Fruit fly (Drosophila melanogaster) whole organism, embryonic: ENCODE data around the gene CG8507.
A peak's percentile ranks its signal among the peaks of the same experiment; 100 is the strongest.

ENCODE experiments used
- Adf1 ChIP-seq: fragments of 200-800 bp; sonication (Bioruptor generic); IDR thresholded peaks from 2 replicates; pipeline ENCODE4 v1.3.6; 2022; ENCODE audit warnings: missing biosample characterization, missing genetic modification characterization
- CG10321 ChIP-seq: fragments of 200-800 bp; sonication (Bioruptor generic); IDR thresholded peaks from 2 replicates; pipeline ENCODE4 v1.3.6; 2022; ENCODE audit warnings: missing biosample characterization, missing genetic modification characterization
- CG10462 ChIP-seq: fragments of 200-800 bp; sonication (Bioruptor generic); optimal IDR thresholded peaks from 2 replicates; lab custom pipeline; 2016; ENCODE audit warnings: missing biosample characterization, missing genetic modification characterization
- CG10654 ChIP-seq: fragments of 200-800 bp; sonication (Bioruptor generic); optimal IDR thresholded peaks from 2 replicates; lab custom pipeline; 2016; ENCODE audit warnings: missing biosample characterization, missing genetic modification characterization
- CG12744 ChIP-seq: fragments of 200-800 bp; sonication (Bioruptor generic); optimal IDR thresholded peaks from 2 replicates; lab custom pipeline; 2016; ENCODE audit warnings: missing biosample characterization, missing genetic modification characterization
- CG12942 ChIP-seq: fragments of 200-800 bp; sonication (Bioruptor generic); optimal IDR thresholded peaks from 3 replicates; lab custom pipeline; 2016; ENCODE audit warnings: missing biosample characterization, missing genetic modification characterization
- CG14710 ChIP-seq: fragments of 200-800 bp; sonication (Bioruptor generic); optimal IDR thresholded peaks from 3 replicates; lab custom pipeline; 2019; ENCODE audit warnings: missing biosample characterization, mild to moderate bottlenecking, missing genetic modification characterization, moderate library complexity
- CG14965 ChIP-seq: fragments of 200-800 bp; sonication (Bioruptor generic); optimal IDR thresholded peaks from 2 replicates; lab custom pipeline; 2016; ENCODE audit warnings: missing biosample characterization, missing genetic modification characterization, borderline replicate concordance
- CG15073 ChIP-seq: fragments of 200-800 bp; sonication (Bioruptor generic); optimal IDR thresholded peaks from 2 replicates; lab custom pipeline; 2016; ENCODE audit warnings: missing biosample characterization, missing genetic modification characterization
- CG1602 ChIP-seq: fragments of 200-800 bp; sonication (Bioruptor generic); optimal IDR thresholded peaks from 3 replicates; lab custom pipeline; 2016; ENCODE audit warnings: missing biosample characterization, missing genetic modification characterization
- CG17359 ChIP-seq: fragments of 200-800 bp; sonication (Bioruptor generic); optimal IDR thresholded peaks from 3 replicates; lab custom pipeline; 2018; ENCODE audit warnings: missing biosample characterization, mild to moderate bottlenecking, missing genetic modification characterization, moderate library complexity
- CG1832 ChIP-seq: fragments of 200-800 bp; sonication (Bioruptor generic); optimal IDR thresholded peaks from 2 replicates; lab custom pipeline; 2017; ENCODE audit warnings: missing biosample characterization, mild to moderate bottlenecking, missing genetic modification characterization, inconsistent platforms
- CG32532 ChIP-seq: fragments of 200-800 bp; sonication (Bioruptor generic); IDR thresholded peaks from 2 replicates; pipeline ENCODE4 v1.3.6; 2022; ENCODE audit warnings: missing biosample characterization, missing genetic modification characterization
- CG33557 ChIP-seq: fragments of 200-800 bp; sonication (Bioruptor generic); optimal IDR thresholded peaks from 2 replicates; lab custom pipeline; 2019; ENCODE audit warnings: missing biosample characterization, mild to moderate bottlenecking, missing genetic modification characterization, moderate library complexity
- CG34422 ChIP-seq: fragments of 200-800 bp; sonication (Bioruptor generic); IDR thresholded peaks from 3 replicates; pipeline ENCODE4 v1.3.6; 2022; ENCODE audit warnings: missing biosample characterization, missing genetic modification characterization
- CG4328 ChIP-seq: fragments of 200-800 bp; sonication (Bioruptor generic); optimal IDR thresholded peaks from 3 replicates; lab custom pipeline; 2017; ENCODE audit warnings: missing biosample characterization, missing genetic modification reagents, missing genetic modification characterization
- CG6272 ChIP-seq: fragments of 200-800 bp; sonication (Bioruptor generic); IDR thresholded peaks from 2 replicates; pipeline ENCODE4 v1.3.6; 2022; ENCODE audit warnings: missing biosample characterization, missing genetic modification characterization
- CG6689 ChIP-seq: fragments of 200-800 bp; sonication (Bioruptor generic); IDR thresholded peaks from 2 replicates; pipeline ENCODE4 v1.3.6; 2022; ENCODE audit warnings: missing biosample characterization, missing genetic modification characterization
- CG6813 ChIP-seq: fragments of 200-800 bp; sonication (Bioruptor generic); optimal IDR thresholded peaks from 2 replicates; lab custom pipeline; 2017; ENCODE audit warnings: missing biosample characterization, missing genetic modification characterization, mild to moderate bottlenecking, moderate library complexity, missing genetic modification reagents
- CG7963 ChIP-seq: fragments of 200-800 bp; sonication (Bioruptor generic); IDR thresholded peaks from 3 replicates; pipeline ENCODE4 v1.3.6; 2022; ENCODE audit warnings: missing biosample characterization, missing genetic modification characterization; ENCODE audit not compliant: partially characterized antibody
- CG8765 ChIP-seq: fragments of 200-800 bp; sonication (Bioruptor generic); IDR thresholded peaks from 2 replicates; pipeline ENCODE4 v1.3.6; 2022; ENCODE audit warnings: missing biosample characterization, missing genetic modification characterization
- CG9215 ChIP-seq: fragments of 200-800 bp; sonication (Bioruptor generic); IDR thresholded peaks from 2 replicates; pipeline ENCODE4 v1.3.6; 2022; ENCODE audit warnings: missing biosample characterization, missing genetic modification characterization
- CG9797 ChIP-seq: fragments of 200-800 bp; sonication (Bioruptor generic); optimal IDR thresholded peaks from 3 replicates; lab custom pipeline; 2018; ENCODE audit warnings: missing biosample characterization, mild to moderate bottlenecking, missing genetic modification characterization
- Camta ChIP-seq: fragments of 200-800 bp; sonication (Bioruptor generic); optimal IDR thresholded peaks from 2 replicates; lab custom pipeline; 2016; ENCODE audit warnings: missing biosample characterization, missing genetic modification characterization
- D19A ChIP-seq: fragments of 200-800 bp; optimal IDR thresholded peaks from 3 replicates; lab custom pipeline; 2019; ENCODE audit warnings: missing biosample characterization, mild to moderate bottlenecking, missing genetic modification characterization, moderate library complexity
- Dref ChIP-seq: fragments of 200-800 bp; sonication (Bioruptor generic); IDR thresholded peaks from 2 replicates; pipeline ENCODE4 v1.3.6; 2022; ENCODE audit warnings: missing biosample characterization, missing genetic modification characterization
- Optix ChIP-seq: fragments of 200-800 bp; sonication (Bioruptor generic); IDR thresholded peaks from 3 replicates; pipeline ENCODE4 v1.3.6; 2022; ENCODE audit warnings: missing biosample characterization, missing genetic modification characterization
- ara ChIP-seq: fragments of 200-800 bp; sonication (Bioruptor generic); IDR thresholded peaks from 2 replicates; pipeline ENCODE4 v1.3.6; 2022; ENCODE audit warnings: missing biosample characterization, missing genetic modification characterization
- ase ChIP-seq: fragments of 200-800 bp; sonication (Bioruptor generic); IDR thresholded peaks from 3 replicates; pipeline ENCODE4 v1.3.6; 2022; ENCODE audit warnings: missing biosample characterization, missing genetic modification characterization
- bbx ChIP-seq: fragments of 200-800 bp; sonication (Bioruptor generic); IDR thresholded peaks from 2 replicates; pipeline ENCODE4 v1.3.6; 2022; ENCODE audit warnings: missing biosample characterization, missing genetic modification characterization; ENCODE audit not compliant: partially characterized antibody
- bowl ChIP-seq: fragments of 200-800 bp; sonication (Bioruptor generic); IDR thresholded peaks from 2 replicates; pipeline ENCODE4 v1.3.6; 2022; ENCODE audit warnings: missing biosample characterization, missing genetic modification characterization
- cato ChIP-seq: fragments of 200-800 bp; sonication (Bioruptor generic); optimal IDR thresholded peaks from 2 replicates; lab custom pipeline; 2016; ENCODE audit warnings: missing biosample characterization, missing genetic modification characterization, borderline replicate concordance
- caup ChIP-seq: fragments of 200-800 bp; sonication (Bioruptor generic); optimal IDR thresholded peaks from 3 replicates; lab custom pipeline; 2017; ENCODE audit warnings: missing biosample characterization, mild to moderate bottlenecking, missing genetic modification characterization, moderate library complexity; ENCODE audit not compliant: severe bottlenecking
- ci ChIP-seq: fragments of 200-800 bp; sonication (Bioruptor generic); IDR thresholded peaks from 3 replicates; pipeline ENCODE4 v1.3.6; 2022; ENCODE audit warnings: missing biosample characterization, missing genetic modification characterization
- danr ChIP-seq: fragments of 200-800 bp; sonication (Bioruptor generic); IDR thresholded peaks from 2 replicates; pipeline ENCODE4 v1.3.6; 2022; ENCODE audit warnings: missing biosample characterization, missing genetic modification characterization
- fd102C ChIP-seq: fragments of 200-800 bp; sonication (Bioruptor generic); optimal IDR thresholded peaks from 2 replicates; lab custom pipeline; 2018; ENCODE audit warnings: missing biosample characterization, mild to moderate bottlenecking, missing genetic modification characterization, moderate library complexity
- lbe ChIP-seq: fragments of 200-800 bp; sonication (Bioruptor generic); optimal IDR thresholded peaks from 2 replicates; lab custom pipeline; 2016; ENCODE audit warnings: missing biosample characterization, mild to moderate bottlenecking, missing genetic modification characterization
- nerfin-2 ChIP-seq: fragments of 200-800 bp; sonication (Bioruptor generic); IDR thresholded peaks from 2 replicates; pipeline ENCODE4 v1.3.6; 2022; ENCODE audit warnings: missing biosample characterization, missing genetic modification characterization; ENCODE audit not compliant: partially characterized antibody
- nmo ChIP-seq: fragments of 200-800 bp; sonication (Bioruptor generic); optimal IDR thresholded peaks from 2 replicates; lab custom pipeline; 2018; ENCODE audit warnings: missing biosample characterization, mild to moderate bottlenecking, missing genetic modification characterization, moderate library complexity
- phol ChIP-seq: fragments of 200-800 bp; sonication (Bioruptor generic); optimal IDR thresholded peaks from 3 replicates; lab custom pipeline; 2018; ENCODE audit warnings: missing biosample characterization, mild to moderate bottlenecking, missing genetic modification characterization, moderate library complexity
- pita ChIP-seq: fragments of 200-800 bp; sonication (Bioruptor generic); optimal IDR thresholded peaks from 2 replicates; lab custom pipeline; 2017; ENCODE audit warnings: missing biosample characterization, mild to moderate bottlenecking, missing genetic modification characterization
- run ChIP-seq: fragments of 200-800 bp; sonication (Bioruptor generic); optimal IDR thresholded peaks from 3 replicates; lab custom pipeline; 2018; ENCODE audit warnings: missing biosample characterization, mild to moderate bottlenecking, missing genetic modification characterization
- salm ChIP-seq: fragments of 200-800 bp; sonication (Bioruptor generic); optimal IDR thresholded peaks from 2 replicates; lab custom pipeline; 2018; ENCODE audit warnings: missing biosample characterization, mild to moderate bottlenecking, missing genetic modification characterization
- sens-2 ChIP-seq: fragments of 200-800 bp; sonication (Bioruptor generic); IDR thresholded peaks from 2 replicates; pipeline ENCODE4 v1.3.6; 2022; ENCODE audit warnings: missing biosample characterization, missing genetic modification characterization
- slbo ChIP-seq: fragments of 200-800 bp; sonication (Bioruptor generic); IDR thresholded peaks from 2 replicates; pipeline ENCODE4 v1.3.6; 2022; ENCODE audit warnings: missing biosample characterization, missing genetic modification characterization
- slou ChIP-seq: fragments of 200-800 bp; sonication (Bioruptor generic); optimal IDR thresholded peaks from 3 replicates; lab custom pipeline; 2016; ENCODE audit warnings: missing biosample characterization, missing genetic modification characterization
- so ChIP-seq: fragments of 200-800 bp; sonication (Bioruptor generic); IDR thresholded peaks from 3 replicates; pipeline ENCODE4 v1.3.6; 2022; ENCODE audit warnings: missing biosample characterization, missing genetic modification characterization
- ssp ChIP-seq: fragments of 200-800 bp; sonication (Bioruptor generic); IDR thresholded peaks from 2 replicates; pipeline ENCODE4 v1.3.6; 2022; ENCODE audit warnings: missing biosample characterization, missing genetic modification characterization
- tio ChIP-seq: fragments of 200-800 bp; sonication (Bioruptor generic); optimal IDR thresholded peaks from 2 replicates; lab custom pipeline; 2017; ENCODE audit warnings: missing biosample characterization, missing genetic modification characterization, inconsistent platforms
- vfl ChIP-seq: fragments of 200-800 bp; sonication (Bioruptor generic); optimal IDR thresholded peaks from 2 replicates; lab custom pipeline; 2016; ENCODE audit warnings: missing biosample characterization, missing genetic modification characterization
- z ChIP-seq: fragments of 200-800 bp; sonication (Bioruptor generic); IDR thresholded peaks from 3 replicates; pipeline ENCODE4 v1.3.6; 2022; ENCODE audit warnings: missing biosample characterization, missing genetic modification characterization

Gene CG8507

dm6 chr3R:9808946-9809545 lies 17.8 kb downstream of the CG8507 start, which contains the start of gene FBXO11 (continued):
- TF ChIP-seq CG15073 (GFP tag; lab: Kevin White, UChicago) = no peak
- no peak for TF ChIP-seq cato
- TF ChIP-seq so (GFP tag; lab: Robert Waterston, UW) = no peak
- TF ChIP-seq Optix = no peak
- TF ChIP-seq CG33557 (GFP tag; lab: Kevin White, UChicago) = no peak
- TF ChIP-seq CG4328 (GFP tag; lab: Kevin White, UChicago) = no peak
- no peak for TF ChIP-seq Adf1
- no peak for TF ChIP-seq vfl
- peak; percentile 98 for TF ChIP-seq CG10321 (GFP tag; lab: Robert Waterston, UW)
- no peak for TF ChIP-seq Camta (GFP tag; lab: Kevin White, UChicago)
- TF ChIP-seq phol (tag; lab: Kevin White, UChicago) = no peak
- TF ChIP-seq CG12942 (GFP tag; lab: Kevin White, UChicago) = no peak
- peak; percentile 8; the same call in 1 of the 3 replicates for TF ChIP-seq ci (GFP tag; lab: Robert Waterston, UW)
- no peak for TF ChIP-seq CG17359 (tag; lab: Kevin White, UChicago)
- peak; percentile 10 for TF ChIP-seq salm
- peak; percentile 36 for TF ChIP-seq CG14710 (tag; lab: Kevin White, UChicago)
- no peak for TF ChIP-seq CG7963
- TF ChIP-seq CG9797 = peak; percentile 89
- TF ChIP-seq ase = no peak
- no peak for TF ChIP-seq danr (GFP tag; lab: Robert Waterston, UW)
- TF ChIP-seq z (GFP tag; lab: Robert Waterston, UW) = no peak
- no peak for TF ChIP-seq ssp (GFP tag; lab: Robert Waterston, UW)
- TF ChIP-seq CG34422 (GFP tag; lab: Robert Waterston, UW) = peak; percentile 79; the same call in 1 of the 3 replicates
- TF ChIP-seq run (tag; lab: Kevin White, UChicago) = peak; percentile 47
- no peak for TF ChIP-seq CG14965 (GFP tag; lab: Kevin White, UChicago)
- no peak for TF ChIP-seq pita (GFP tag; lab: Kevin White, UChicago)
- no peak for TF ChIP-seq CG9215 (GFP tag; lab: Robert Waterston, UW)
- peak; percentile 22; the same call in 1 of the 2 replicates for TF ChIP-seq bbx (GFP tag; lab: Robert Waterston, UW)
- TF ChIP-seq bowl (GFP tag; lab: Robert Waterston, UW) = no peak
- no peak for TF ChIP-seq fd102C (GFP tag; lab: Kevin White, UChicago)
- no peak for TF ChIP-seq tio (GFP tag; lab: Kevin White, UChicago)
- TF ChIP-seq CG1832 (GFP tag; lab: Kevin White, UChicago) = peak; percentile 93
- no peak for TF ChIP-seq sens-2 (GFP tag; lab: Robert Waterston, UW)
- no peak for TF ChIP-seq D19A
- no peak for TF ChIP-seq CG10654 (GFP tag; lab: Kevin White, UChicago)
- no peak for TF ChIP-seq CG32532 (GFP tag; lab: Robert Waterston, UW)
- no peak for TF ChIP-seq slbo (GFP tag; lab: Robert Waterston, UW)
- no peak for TF ChIP-seq CG6689
- TF ChIP-seq CG8765 (GFP tag; lab: Robert Waterston, UW) = no peak
- TF ChIP-seq lbe (GFP tag; lab: Kevin White, UChicago) = no peak
- no peak for TF ChIP-seq ara
- TF ChIP-seq CG6813 (GFP tag; lab: Kevin White, UChicago) = no peak
- no peak for TF ChIP-seq CG1602 (GFP tag; lab: Kevin White, UChicago)
- TF ChIP-seq Dref = peak; percentile 83
- peak; percentile 15 for TF ChIP-seq caup
- TF ChIP-seq slou (GFP tag; lab: Kevin White, UChicago) = no peak
- no peak for TF ChIP-seq nerfin-2 (GFP tag; lab: Robert Waterston, UW)
- no peak for TF ChIP-seq CG10462 (GFP tag; lab: Kevin White, UChicago)
- no peak for TF ChIP-seq CG12744
- TF ChIP-seq nmo (GFP tag; lab: Kevin White, UChicago) = peak; percentile 52
- TF ChIP-seq CG6272 (GFP tag; lab: Robert Waterston, UW) = no peak
